Fruit fly (Drosophila melanogaster) whole organism, embryonic: ENCODE data around the gene CG31121.
A peak's percentile ranks its signal among the peaks of the same experiment; 100 is the strongest.

Experiments used
- Awh ChIP-seq: fragments of 200-800 bp; sonication (Bioruptor generic); IDR thresholded peaks from 2 replicates; pipeline ENCODE4, ENCODE4 v1.3.6; 2022; ENCODE audit warnings: missing biosample characterization, missing genetic modification characterization
- CG10543 ChIP-seq: fragments of 200-800 bp; sonication (Bioruptor generic); optimal IDR thresholded peaks from 3 replicates; lab custom pipeline; 2017; ENCODE audit warnings: missing biosample characterization, mild to moderate bottlenecking, missing genetic modification characterization, moderate library complexity
- CG10565 ChIP-seq: fragments of 200-800 bp; sonication (Bioruptor generic); optimal IDR thresholded peaks from 3 replicates; lab custom pipeline; 2016; ENCODE audit warnings: missing biosample characterization, mild to moderate bottlenecking, missing genetic modification characterization
- CG11093 ChIP-seq: fragments of 200-800 bp; sonication (Bioruptor generic); IDR thresholded peaks from 3 replicates; pipeline ENCODE4 v1.3.6; 2022; ENCODE audit warnings: missing biosample characterization, missing genetic modification characterization
- CG12104 ChIP-seq: fragments of 200-800 bp; sonication (Bioruptor generic); optimal IDR thresholded peaks from 3 replicates; lab custom pipeline; 2016; ENCODE audit warnings: missing biosample characterization, missing genetic modification characterization
- CG13424 ChIP-seq: fragments of 200-800 bp; sonication (Bioruptor generic); optimal IDR thresholded peaks from 2 replicates; lab custom pipeline; 2019; ENCODE audit warnings: missing biosample characterization, mild to moderate bottlenecking, missing genetic modification characterization, moderate library complexity
- CG15514 ChIP-seq: fragments of 200-800 bp; sonication (Bioruptor generic); optimal IDR thresholded peaks from 3 replicates; lab custom pipeline; 2017; ENCODE audit warnings: missing biosample characterization, missing genetic modification characterization, mild to moderate bottlenecking, moderate library complexity, missing genetic modification reagents
- CG17359 ChIP-seq: fragments of 200-800 bp; sonication (Bioruptor generic); optimal IDR thresholded peaks from 3 replicates; lab custom pipeline; 2018; ENCODE audit warnings: missing biosample characterization, mild to moderate bottlenecking, missing genetic modification characterization, moderate library complexity
- CG17829 ChIP-seq: fragments of 200-800 bp; optimal IDR thresholded peaks from 2 replicates; lab custom pipeline; 2019; ENCODE audit warnings: missing biosample characterization, mild to moderate bottlenecking, missing genetic modification characterization, moderate library complexity
- CG18764 ChIP-seq: fragments of 200-800 bp; sonication (Bioruptor generic); optimal IDR thresholded peaks from 3 replicates; lab custom pipeline; 2016; ENCODE audit warnings: missing biosample characterization, missing genetic modification characterization
- CG2120 ChIP-seq: fragments of 200-800 bp; sonication (Bioruptor generic); optimal IDR thresholded peaks from 3 replicates; lab custom pipeline; 2016; ENCODE audit warnings: missing biosample characterization, missing genetic modification characterization
- CG30020 ChIP-seq: fragments of 200-800 bp; optimal IDR thresholded peaks from 2 replicates; lab custom pipeline; 2019; ENCODE audit warnings: missing biosample characterization, mild to moderate bottlenecking, missing genetic modification characterization, moderate library complexity
- CG31441 ChIP-seq: fragments of 200-800 bp; sonication (Bioruptor generic); IDR thresholded peaks from 2 replicates; pipeline ENCODE4 v1.3.6; 2022; ENCODE audit warnings: missing biosample characterization, missing genetic modification characterization
- CG3281 ChIP-seq: fragments of 200-800 bp; sonication (Bioruptor generic); optimal IDR thresholded peaks from 3 replicates; lab custom pipeline; 2017; ENCODE audit warnings: missing biosample characterization, mild to moderate bottlenecking, missing genetic modification characterization
- CG6683 ChIP-seq: fragments of 200-800 bp; sonication (Bioruptor generic); optimal IDR thresholded peaks from 2 replicates; lab custom pipeline; 2017; ENCODE audit warnings: missing biosample characterization, mild to moderate bottlenecking, missing genetic modification characterization, missing genetic modification reagents
- CG6765 ChIP-seq: fragments of 200-800 bp; sonication (Bioruptor generic); optimal IDR thresholded peaks from 3 replicates; lab custom pipeline; 2017; ENCODE audit warnings: missing biosample characterization, mild to moderate bottlenecking, missing genetic modification characterization
- CG8944 ChIP-seq: fragments of 200-800 bp; sonication (Bioruptor generic); optimal IDR thresholded peaks from 3 replicates; lab custom pipeline; 2016; ENCODE audit warnings: missing biosample characterization, missing genetic modification characterization
- Dbx ChIP-seq: fragments of 200-800 bp; sonication (Bioruptor generic); IDR thresholded peaks from 3 replicates; pipeline ENCODE4 v1.3.6; 2022; ENCODE audit warnings: missing biosample characterization, missing genetic modification characterization
- Dp ChIP-seq: fragments of 200-800 bp; sonication (Bioruptor generic); optimal IDR thresholded peaks from 2 replicates; lab custom pipeline; 2018; ENCODE audit warnings: missing biosample characterization, mild to moderate bottlenecking, missing genetic modification characterization, moderate library complexity
- Ets97D ChIP-seq: fragments of 200-800 bp; sonication (Bioruptor generic); optimal IDR thresholded peaks from 3 replicates; lab custom pipeline; 2016; ENCODE audit warnings: missing biosample characterization, missing genetic modification characterization
- HmgZ ChIP-seq: fragments of 200-800 bp; sonication (Bioruptor generic); optimal IDR thresholded peaks from 2 replicates; lab custom pipeline; 2018; ENCODE audit warnings: missing biosample characterization, mild to moderate bottlenecking, missing genetic modification characterization
- Hr78 ChIP-seq, 2 experiments: fragments of 200-800 bp in 1 of 2; fragments of >200 bp in 1 of 2; sonication (Bioruptor generic) in 1 of 2; optimal IDR thresholded peaks; 2 replicates each; lab custom pipeline; 2017 to 2019; ENCODE audit warnings: missing biosample characterization in 2 of 2, missing genetic modification characterization in 2 of 2, mild to moderate bottlenecking in 1 of 2, moderate library complexity in 1 of 2
- Max ChIP-seq: fragments of 200-800 bp; sonication (Bioruptor generic); optimal IDR thresholded peaks from 2 replicates; lab custom pipeline; 2016; ENCODE audit warnings: missing biosample characterization, mild to moderate bottlenecking, missing genetic modification characterization
- Meics ChIP-seq: fragments of 200-800 bp; sonication (Bioruptor generic); optimal IDR thresholded peaks from 2 replicates; lab custom pipeline; 2017; ENCODE audit warnings: missing biosample characterization, mild to moderate bottlenecking, missing genetic modification characterization
- Oaz ChIP-seq: fragments of 200-800 bp; sonication (Bioruptor generic); IDR thresholded peaks from 2 replicates; pipeline ENCODE4 v1.3.6; 2022; ENCODE audit warnings: missing biosample characterization, missing genetic modification characterization
- Sin3A ChIP-seq: fragments of >200 bp; optimal IDR thresholded peaks from 2 replicates; lab custom pipeline; 2018
- Sox100B ChIP-seq: fragments of 200-800 bp; sonication (Bioruptor generic); optimal IDR thresholded peaks from 3 replicates; lab custom pipeline; 2018; ENCODE audit warnings: missing biosample characterization, mild to moderate bottlenecking, missing genetic modification characterization
- Usf ChIP-seq: fragments of 200-800 bp; sonication (Bioruptor generic); optimal IDR thresholded peaks from 2 replicates; lab custom pipeline; 2017; ENCODE audit warnings: missing genotype, missing biosample characterization, missing genetic modification characterization
- Xrp1 ChIP-seq: fragments of 200-800 bp; sonication (Bioruptor generic); IDR thresholded peaks from 2 replicates; pipeline ENCODE4 v1.3.6; 2022; ENCODE audit warnings: missing biosample characterization, missing genetic modification characterization
- bowl ChIP-seq: fragments of 200-800 bp; sonication (Bioruptor generic); IDR thresholded peaks from 2 replicates; pipeline ENCODE4 v1.3.6; 2022; ENCODE audit warnings: missing biosample characterization, missing genetic modification characterization
- btn ChIP-seq: fragments of 200-800 bp; sonication (Bioruptor generic); optimal IDR thresholded peaks from 2 replicates; lab custom pipeline; 2016; ENCODE audit warnings: missing biosample characterization, missing genetic modification characterization
- cato ChIP-seq: fragments of 200-800 bp; sonication (Bioruptor generic); optimal IDR thresholded peaks from 2 replicates; lab custom pipeline; 2016; ENCODE audit warnings: missing biosample characterization, missing genetic modification characterization, borderline replicate concordance
- caup ChIP-seq: fragments of 200-800 bp; sonication (Bioruptor generic); optimal IDR thresholded peaks from 3 replicates; lab custom pipeline; 2017; ENCODE audit warnings: missing biosample characterization, mild to moderate bottlenecking, missing genetic modification characterization, moderate library complexity; ENCODE audit not compliant: severe bottlenecking
- croc ChIP-seq: fragments of 200-800 bp; sonication (Bioruptor generic); conservative IDR thresholded peaks from 3 replicates; pipeline ENCODE4 v1.3.6; 2022; ENCODE audit warnings: missing biosample characterization, missing genetic modification characterization
- crp ChIP-seq, 2 experiments: fragments of 200-800 bp; sonication (Bioruptor generic); optimal IDR thresholded peaks; 2 replicates in 1 of 2; 3 replicates in 1 of 2; lab custom pipeline; 2017; ENCODE audit warnings: missing biosample characterization in 2 of 2, missing genetic modification characterization in 2 of 2, mild to moderate bottlenecking in 1 of 2, moderate library complexity in 1 of 2
- dpn ChIP-seq, 2 experiments: fragments of 200-800 bp; sonication (Bioruptor generic); optimal IDR thresholded peaks; 3 replicates each; lab custom pipeline; 2016; ENCODE audit warnings: missing biosample characterization in 2 of 2, missing genetic modification characterization in 2 of 2
- hth ChIP-seq: fragments of >200 bp; optimal IDR thresholded peaks from 2 replicates; lab custom pipeline; 2017; ENCODE audit warnings: inconsistent platforms
- kah ChIP-seq: fragments of 200-800 bp; sonication (Bioruptor generic); optimal IDR thresholded peaks from 2 replicates; lab custom pipeline; 2018; ENCODE audit warnings: missing biosample characterization, mild to moderate bottlenecking, missing genetic modification characterization
- kay ChIP-seq: fragments of 200-800 bp; sonication (Bioruptor generic); optimal IDR thresholded peaks from 2 replicates; lab custom pipeline; 2016; ENCODE audit warnings: missing biosample characterization, missing genetic modification characterization
- lbe ChIP-seq: fragments of 200-800 bp; sonication (Bioruptor generic); optimal IDR thresholded peaks from 2 replicates; lab custom pipeline; 2016; ENCODE audit warnings: missing biosample characterization, mild to moderate bottlenecking, missing genetic modification characterization
- lola ChIP-seq, 3 experiments: fragments of >200 bp in 2 of 3; fragments of 200-800 bp in 1 of 3; sonication (Bioruptor generic) in 1 of 3; optimal IDR thresholded peaks; 2 replicates each; lab custom pipeline; 2017 to 2019; ENCODE audit warnings: missing biosample characterization in 3 of 3, missing genetic modification characterization in 3 of 3, mild to moderate bottlenecking in 1 of 3, moderate library complexity in 1 of 3
- org-1 ChIP-seq: fragments of 200-800 bp; sonication (Bioruptor generic); optimal IDR thresholded peaks from 2 replicates; lab custom pipeline; 2017; ENCODE audit warnings: missing biosample characterization, missing genetic modification characterization
- pb ChIP-seq: fragments of 200-800 bp; sonication (Bioruptor generic); optimal IDR thresholded peaks from 3 replicates; lab custom pipeline; 2016; ENCODE audit warnings: missing biosample characterization, missing genetic modification characterization
- pfk ChIP-seq: fragments of 200-800 bp; sonication (Bioruptor generic); optimal IDR thresholded peaks from 2 replicates; lab custom pipeline; 2018; ENCODE audit warnings: missing biosample characterization, mild to moderate bottlenecking, missing genetic modification characterization, moderate library complexity
- phol ChIP-seq: fragments of 200-800 bp; sonication (Bioruptor generic); optimal IDR thresholded peaks from 3 replicates; lab custom pipeline; 2018; ENCODE audit warnings: missing biosample characterization, mild to moderate bottlenecking, missing genetic modification characterization, moderate library complexity
- pzg ChIP-seq: fragments of 200-800 bp; sonication (Bioruptor generic); optimal IDR thresholded peaks from 3 replicates; lab custom pipeline; 2018; ENCODE audit warnings: missing biosample characterization, mild to moderate bottlenecking, missing genetic modification characterization, moderate library complexity
- run ChIP-seq: fragments of 200-800 bp; sonication (Bioruptor generic); optimal IDR thresholded peaks from 3 replicates; lab custom pipeline; 2018; ENCODE audit warnings: missing biosample characterization, mild to moderate bottlenecking, missing genetic modification characterization
- scrt ChIP-seq: fragments of 200-800 bp; sonication (Bioruptor generic); optimal IDR thresholded peaks from 2 replicates; lab custom pipeline; 2018; ENCODE audit warnings: missing biosample characterization, mild to moderate bottlenecking, missing genetic modification characterization, moderate library complexity
- slbo ChIP-seq: fragments of 200-800 bp; sonication (Bioruptor generic); IDR thresholded peaks from 2 replicates; pipeline ENCODE4 v1.3.6; 2022; ENCODE audit warnings: missing biosample characterization, missing genetic modification characterization
- sug ChIP-seq: fragments of 200-800 bp; optimal IDR thresholded peaks from 2 replicates; lab custom pipeline; 2019; ENCODE audit warnings: missing biosample characterization, mild to moderate bottlenecking, missing genetic modification characterization, moderate library complexity

Gene CG31121

DNA sequence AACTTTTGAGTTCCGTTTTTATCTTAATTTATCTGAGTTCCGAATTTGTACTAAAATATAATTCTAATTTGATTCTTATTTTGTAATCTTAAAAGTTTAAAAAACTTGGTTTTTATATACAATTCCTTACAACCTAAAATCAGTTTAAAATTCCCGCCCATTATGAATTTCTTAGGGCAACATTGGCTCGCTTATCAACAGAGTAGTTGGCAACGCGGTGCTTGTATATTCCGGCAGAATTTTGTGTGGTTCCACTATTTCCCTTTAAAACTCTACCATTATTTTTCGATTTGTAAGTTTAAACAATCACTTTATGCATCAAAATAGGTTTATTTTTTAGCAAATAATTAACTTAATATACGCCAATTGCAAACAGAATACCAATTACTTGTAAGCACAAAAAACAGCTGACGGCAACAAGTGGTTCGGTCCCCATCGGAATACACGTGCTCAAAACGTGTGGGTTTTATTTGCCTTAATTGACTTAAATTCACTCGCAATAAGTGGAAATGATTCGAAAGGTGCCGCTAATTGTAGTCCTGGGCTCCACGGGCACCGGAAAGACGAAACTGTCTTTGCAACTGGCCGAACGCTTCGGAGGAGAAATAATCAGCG is 17.5 kb downstream of the CG31121 start, which contains the start of the genes CG11089 and CG31381 (continued):
- no peak for TF ChIP-seq Usf (GFP tag; lab: Kevin White, UChicago)
- TF ChIP-seq crp (GFP tag; optimal IDR thresholded peaks at IDR 0.05; lab: Kevin White, UChicago): peak in 1 of 2 experiments; percentile 76
- peak; percentile 21 for TF ChIP-seq phol (tag; lab: Kevin White, UChicago)
- TF ChIP-seq Ets97D (GFP tag; lab: Kevin White, UChicago): peak; percentile 44
- peak; percentile 5 for TF ChIP-seq CG3281 (GFP tag; lab: Kevin White, UChicago)
- TF ChIP-seq Dp (GFP tag; lab: Kevin White, UChicago): peak; percentile 96
- no peak for TF ChIP-seq CG2120
- peak; percentile 38 for TF ChIP-seq CG12104 (GFP tag; lab: Kevin White, UChicago)
- no peak for TF ChIP-seq slbo
- TF ChIP-seq sug (tag; lab: Kevin White, UChicago): no peak
- TF ChIP-seq CG30020 (tag; lab: Kevin White, UChicago): peak; percentile 2
- TF ChIP-seq pb (GFP tag; lab: Kevin White, UChicago): no peak
- peak; percentile 14 for TF ChIP-seq CG6683 (GFP tag; lab: Kevin White, UChicago)
- TF ChIP-seq Awh (GFP tag; lab: Robert Waterston, UW): no peak; the same call in 1 of the 2 replicates
- TF ChIP-seq pfk: no peak
- TF ChIP-seq Hr78 (GFP tag; optimal IDR thresholded peaks at IDR 0.05; lab: Kevin White, UChicago): no peak
- no peak for TF ChIP-seq Xrp1 (GFP tag; lab: Robert Waterston, UW)
- no peak for TF ChIP-seq kay (GFP tag; lab: Kevin White, UChicago)
- TF ChIP-seq CG18764 (GFP tag; lab: Kevin White, UChicago): no peak
- TF ChIP-seq bowl (GFP tag; lab: Robert Waterston, UW): no peak
- peak; percentile 45 for TF ChIP-seq caup (GFP tag; lab: Kevin White, UChicago)
- TF ChIP-seq CG11093 (GFP tag; lab: Robert Waterston, UW): no peak
- no peak for TF ChIP-seq CG6765 (GFP tag; lab: Kevin White, UChicago)
- no peak for TF ChIP-seq Oaz (GFP tag; lab: Robert Waterston, UW)
- TF ChIP-seq cato (GFP tag; lab: Kevin White, UChicago): no peak
- peak; percentile 50 for TF ChIP-seq pzg (GFP tag; lab: Kevin White, UChicago)
- peak; percentile 4 for TF ChIP-seq lbe (GFP tag; lab: Kevin White, UChicago)
- TF ChIP-seq hth (lab: Kevin White, UChicago): no peak
- peak; percentile 6 for TF ChIP-seq Sin3A
- TF ChIP-seq CG8944: no peak
- TF ChIP-seq CG13424 (tag; lab: Kevin White, UChicago): peak; percentile 25
- TF ChIP-seq Meics (GFP tag; lab: Kevin White, UChicago): peak; percentile 32
- no peak for TF ChIP-seq btn
- TF ChIP-seq Sox100B (GFP tag; lab: Kevin White, UChicago): no peak
- TF ChIP-seq HmgZ (tag; lab: Kevin White, UChicago): no peak
- peak; percentile 83 for TF ChIP-seq CG15514 (GFP tag; lab: Kevin White, UChicago)
- peak; percentile 39 for TF ChIP-seq CG17829 (tag; lab: Kevin White, UChicago)
- 0 out of 3 replicates have a peak, but pooled peaks have one; percentile 3 for TF ChIP-seq croc
- no peak for TF ChIP-seq CG10543 (GFP tag; lab: Kevin White, UChicago)
- peak; percentile 84 for TF ChIP-seq scrt
- TF ChIP-seq CG10565: no peak
- peak; percentile 66 for TF ChIP-seq Max (GFP tag; lab: Kevin White, UChicago)
- no peak for TF ChIP-seq dpn (GFP tag; optimal IDR thresholded peaks at IDR 0.05; lab: Kevin White, UChicago)
- peak; percentile 99 for TF ChIP-seq kah
- TF ChIP-seq CG17359 (tag; lab: Kevin White, UChicago): no peak
- TF ChIP-seq lola (GFP tag; optimal IDR thresholded peaks at IDR 0.05; lab: Kevin White, UChicago): no peak
- no peak for TF ChIP-seq Dbx (GFP tag; lab: Robert Waterston, UW)
- peak; percentile 37 for TF ChIP-seq run (tag; lab: Kevin White, UChicago)
- no peak for TF ChIP-seq org-1 (GFP tag; lab: Kevin White, UChicago)
- TF ChIP-seq CG31441 (GFP tag; lab: Robert Waterston, UW): 0 out of 2 replicates have a peak, but pooled peaks have one; percentile 7
